Worm (Caenorhabditis elegans) whole organism, L1 larva: ENCODE measurements around the gene unc-32.

Experiments used
- C04F5.9 ChIP-seq: sonication (generic microtip); optimal IDR thresholded peaks from 2 replicates; lab custom pipeline; 2016; ENCODE audit warnings: missing genetic modification characterization, missing compliant biosample characterization
- C16A3.4 ChIP-seq: fragments of 150-350 bp; optimal IDR thresholded peaks from 2 replicates; lab custom pipeline; 2014; ENCODE audit warnings: missing biosample characterization, missing genetic modification characterization
- Y116A8C.19 ChIP-seq: sonication (generic microtip); optimal IDR thresholded peaks from 2 replicates; lab custom pipeline; 2016; ENCODE audit warnings: missing compliant biosample characterization, missing genetic modification characterization, borderline replicate concordance
- alr-1 ChIP-seq: fragments of 200-800 bp; sonication (Bioruptor generic); optimal IDR thresholded peaks from 2 replicates; lab custom pipeline; 2018; ENCODE audit warnings: borderline replicate concordance, mild to moderate bottlenecking, missing genetic modification characterization, missing compliant biosample characterization
- ama-1 ChIP-seq: fragments of 150-350 bp; optimal IDR thresholded peaks from 2 replicates; lab custom pipeline; 2014
- ceh-63 ChIP-seq: fragments of 200-800 bp; sonication (Bioruptor generic); optimal IDR thresholded peaks from 2 replicates; lab custom pipeline; 2018; ENCODE audit warnings: mild to moderate bottlenecking, missing genetic modification characterization, missing compliant biosample characterization
- ceh-90 ChIP-seq: sonication (generic microtip); optimal IDR thresholded peaks from 2 replicates; lab custom pipeline; 2016; ENCODE audit warnings: missing genetic modification characterization, missing compliant biosample characterization
- ces-1 ChIP-seq: fragments of 150-350 bp; optimal IDR thresholded peaks from 2 replicates; lab custom pipeline; 2014; ENCODE audit warnings: missing biosample characterization, missing genetic modification reagents, missing genetic modification characterization
- dpl-1 ChIP-seq, 3 experiments: fragments of 150-350 bp in 2 of 3; sonication (generic microtip) in 1 of 3; optimal IDR thresholded peaks; 2 replicates each; lab custom pipeline; 2014 to 2017; ENCODE audit warnings: missing biosample characterization in 3 of 3, missing genetic modification characterization in 3 of 3, missing genetic modification reagents in 3 of 3
- dsc-1 ChIP-seq: sonication (generic microtip); optimal IDR thresholded peaks from 2 replicates; lab custom pipeline; 2016; ENCODE audit warnings: mild to moderate bottlenecking, missing genetic modification characterization, missing compliant biosample characterization
- efl-1 ChIP-seq, 4 experiments: fragments of 150-350 bp; optimal IDR thresholded peaks in 3 of 4; peaks in 1 of 4; 1 replicate in 1 of 4; 2 replicates in 3 of 4; lab custom pipeline; 2014; ENCODE audit warnings: missing biosample characterization in 2 of 4, missing genetic modification characterization in 2 of 4, missing genetic modification reagents in 2 of 4
- efl-3 ChIP-seq: fragments of 200-800 bp; sonication (Bioruptor generic); optimal IDR thresholded peaks from 2 replicates; lab custom pipeline; 2018; ENCODE audit warnings: mild to moderate bottlenecking, missing genetic modification characterization, missing compliant biosample characterization
- egl-13 ChIP-seq: sonication (generic microtip); optimal IDR thresholded peaks from 2 replicates; lab custom pipeline; 2016; ENCODE audit warnings: missing genotype, missing genetic modification reagents, missing genetic modification characterization, missing compliant biosample characterization
- elt-3 ChIP-seq, 6 experiments: fragments of 150-350 bp in 1 of 6; sonication (generic microtip); optimal IDR thresholded peaks; 2 replicates each; lab custom pipeline; 2017 to 2018; ENCODE audit warnings: missing biosample characterization in 6 of 6, missing genetic modification characterization in 6 of 6, inconsistent platforms in 1 of 6
- fkh-10 ChIP-seq: sonication (generic microtip); optimal IDR thresholded peaks from 2 replicates; lab custom pipeline; 2017; ENCODE audit warnings: missing biosample characterization, missing genetic modification reagents, missing genetic modification characterization
- fkh-4 ChIP-seq: sonication (generic microtip); optimal IDR thresholded peaks from 2 replicates; lab custom pipeline; 2016; ENCODE audit warnings: missing compliant biosample characterization, missing genetic modification characterization, borderline replicate concordance
- fkh-8 ChIP-seq: sonication (generic microtip); optimal IDR thresholded peaks from 2 replicates; lab custom pipeline; 2016; ENCODE audit warnings: mild to moderate bottlenecking, missing genetic modification characterization, missing compliant biosample characterization
- grh-1 ChIP-seq: fragments of 200-800 bp; sonication (Bioruptor generic); IDR thresholded peaks from 2 replicates; pipeline ENCODE4 v1.3.6; 2022; ENCODE audit warnings: missing genetic modification reagents, missing genetic modification characterization, missing compliant biosample characterization
- hlh-17 ChIP-seq: fragments of 200-800 bp; sonication (Bioruptor generic); optimal IDR thresholded peaks from 2 replicates; lab custom pipeline; 2018; ENCODE audit warnings: missing genetic modification characterization, mild to moderate bottlenecking, missing compliant biosample characterization, moderate library complexity, borderline replicate concordance
- hpl-2 ChIP-seq: fragments of 150-350 bp; optimal IDR thresholded peaks from 2 replicates; lab custom pipeline; 2014; ENCODE audit warnings: missing biosample characterization, missing genetic modification reagents, missing genetic modification characterization
- irx-1 ChIP-seq: sonication (generic microtip); optimal IDR thresholded peaks from 2 replicates; lab custom pipeline; 2016; ENCODE audit warnings: missing genetic modification characterization, missing compliant biosample characterization
- lin-13 ChIP-seq: fragments of 150-350 bp; optimal IDR thresholded peaks from 2 replicates; lab custom pipeline; 2014; ENCODE audit warnings: missing biosample characterization, missing genetic modification reagents, missing genetic modification characterization
- lin-14 ChIP-seq: fragments of 200-800 bp; sonication (Bioruptor generic); optimal IDR thresholded peaks from 2 replicates; lab custom pipeline; 2018; ENCODE audit warnings: mild to moderate bottlenecking, missing genetic modification characterization, moderate library complexity, missing compliant biosample characterization
- lin-15B ChIP-seq: fragments of 150-350 bp; sonication (generic microtip); optimal IDR thresholded peaks from 3 replicates; lab custom pipeline; 2014; ENCODE audit warnings: missing biosample characterization, missing genetic modification characterization
- lin-35 ChIP-seq, 2 experiments: fragments of 150-350 bp; optimal IDR thresholded peaks; 2 replicates each; lab custom pipeline; 2014; ENCODE audit warnings: missing biosample characterization in 2 of 2, missing genetic modification characterization in 2 of 2, missing genetic modification reagents in 2 of 2
- lin-39 ChIP-seq: fragments of 150-350 bp; optimal IDR thresholded peaks from 2 replicates; lab custom pipeline; 2014; ENCODE audit warnings: missing biosample characterization, missing genetic modification reagents, missing genetic modification characterization
- mdl-1 ChIP-seq, 2 experiments: fragments of 150-350 bp; optimal IDR thresholded peaks; 2 replicates each; lab custom pipeline; 2014 to 2017; ENCODE audit warnings: missing biosample characterization in 2 of 2, missing genetic modification characterization in 2 of 2, inconsistent platforms in 1 of 2
- mef-2 ChIP-seq: fragments of 150-350 bp; optimal IDR thresholded peaks from 2 replicates; lab custom pipeline; 2014; ENCODE audit warnings: missing biosample characterization, missing genetic modification characterization
- mep-1 ChIP-seq: fragments of 150-350 bp; optimal IDR thresholded peaks from 2 replicates; lab custom pipeline; 2014; ENCODE audit warnings: missing biosample characterization, missing genetic modification characterization
- nhr-19 ChIP-seq: fragments of 200-800 bp; sonication (Bioruptor generic); conservative IDR thresholded peaks from 2 replicates; pipeline ENCODE4 v1.3.6; 2022; ENCODE audit warnings: missing genetic modification characterization, missing compliant biosample characterization
- nhr-20 ChIP-seq: sonication (generic microtip); optimal IDR thresholded peaks from 2 replicates; lab custom pipeline; 2016; ENCODE audit warnings: mild to moderate bottlenecking, missing genetic modification characterization, missing compliant biosample characterization
- nhr-237 ChIP-seq: fragments of 150-350 bp; optimal IDR thresholded peaks from 2 replicates; lab custom pipeline; 2014; ENCODE audit warnings: missing biosample characterization, missing genetic modification characterization
- nhr-28 ChIP-seq: fragments of 150-350 bp; optimal IDR thresholded peaks from 2 replicates; lab custom pipeline; 2014; ENCODE audit warnings: missing biosample characterization, missing genetic modification characterization
- nhr-47 ChIP-seq: sonication (generic microtip); optimal IDR thresholded peaks from 2 replicates; lab custom pipeline; 2016; ENCODE audit warnings: mild to moderate bottlenecking, missing genetic modification characterization, moderate library complexity, missing compliant biosample characterization
- nhr-76 ChIP-seq: sonication (generic microtip); optimal IDR thresholded peaks from 2 replicates; lab custom pipeline; 2017; ENCODE audit warnings: missing biosample characterization, missing genetic modification characterization
- nhr-77 ChIP-seq: fragments of 150-350 bp; optimal IDR thresholded peaks from 2 replicates; lab custom pipeline; 2014; ENCODE audit warnings: missing biosample characterization, missing genetic modification characterization
- nhr-84 ChIP-seq: sonication (generic microtip); optimal IDR thresholded peaks from 2 replicates; lab custom pipeline; 2017; ENCODE audit warnings: missing biosample characterization, missing genetic modification characterization
- pax-3 ChIP-seq: fragments of 200-800 bp; sonication (Bioruptor generic); optimal IDR thresholded peaks from 2 replicates; lab custom pipeline; 2018; ENCODE audit warnings: mild to moderate bottlenecking, missing genetic modification characterization, moderate library complexity, missing compliant biosample characterization
- pqm-1 ChIP-seq: sonication (generic microtip); optimal IDR thresholded peaks from 3 replicates; lab custom pipeline; 2017; ENCODE audit warnings: missing biosample characterization, missing genetic modification characterization
- rnt-1 ChIP-seq: sonication (generic microtip); optimal IDR thresholded peaks from 2 replicates; lab custom pipeline; 2016; ENCODE audit warnings: mild to moderate bottlenecking, missing genetic modification characterization, moderate library complexity, missing compliant biosample characterization
- skn-1 ChIP-seq: fragments of 150-350 bp; optimal IDR thresholded peaks from 2 replicates; lab custom pipeline; 2014; ENCODE audit warnings: missing biosample characterization, missing genetic modification characterization
- snpc-4 ChIP-seq: fragments of 150-350 bp; optimal IDR thresholded peaks from 2 replicates; lab custom pipeline; 2014; ENCODE audit warnings: missing biosample characterization, missing genetic modification characterization
- snu-23 ChIP-seq: sonication (generic microtip); optimal IDR thresholded peaks from 2 replicates; lab custom pipeline; 2016; ENCODE audit warnings: missing genetic modification characterization, missing compliant biosample characterization
- tlp-1 ChIP-seq: fragments of 150-350 bp; optimal IDR thresholded peaks from 2 replicates; lab custom pipeline; 2014; ENCODE audit warnings: missing biosample characterization, missing genetic modification characterization
- unc-130 ChIP-seq: fragments of 150-350 bp; optimal IDR thresholded peaks from 2 replicates; lab custom pipeline; 2017; ENCODE audit warnings: missing biosample characterization, missing genetic modification characterization, inconsistent platforms
- vab-15 ChIP-seq: sonication (generic microtip); optimal IDR thresholded peaks from 2 replicates; lab custom pipeline; 2017; ENCODE audit warnings: missing genotype, mild to moderate bottlenecking, missing genetic modification characterization, missing compliant biosample characterization
- zag-1 ChIP-seq: fragments of 150-350 bp; optimal IDR thresholded peaks from 2 replicates; lab custom pipeline; 2014; ENCODE audit warnings: missing biosample characterization, missing genetic modification characterization
- zip-4 ChIP-seq: fragments of 200-800 bp; sonication (Bioruptor generic); optimal IDR thresholded peaks from 2 replicates; lab custom pipeline; 2018; ENCODE audit warnings: mild to moderate bottlenecking, missing genetic modification characterization, moderate library complexity, missing compliant biosample characterization

unc-32 gene

ce11 chrIII:8866038-8866437, 39.4 kb upstream of the unc-32 start:
- TF ChIP-seq lin-14 (GFP tag; lab: Kevin White, UChicago) (no peak), pax-3 (tag; lab: Kevin White, UChicago) (no peak), efl-1 (optimal IDR thresholded peaks at IDR 0.05; lab: Kevin White, UChicago) (no peak), efl-1 (GFP tag; optimal IDR thresholded peaks at IDR 0.05 in 1 of 2; lab: Kevin White, UChicago) (peak in 1 of 2 experiments; percentile 63), nhr-28 (tag; lab: Kevin White, UChicago) (no peak), fkh-10 (no peak), hlh-17 (GFP tag; lab: Kevin White, UChicago) (no peak)

ce11 chrIII:8866983-8867842, 38.2 kb upstream of the unc-32 start:
- TF ChIP-seq fkh-8 = no peak
- no peak for TF ChIP-seq hpl-2 (GFP tag; lab: Kevin White, UChicago)
- TF ChIP-seq nhr-84 = no peak
- TF ChIP-seq snu-23 (GFP tag; lab: Kevin White, UChicago) = no peak
- no peak for TF ChIP-seq efl-3 (GFP tag; lab: Kevin White, UChicago)
- TF ChIP-seq ces-1 (GFP tag; lab: Kevin White, UChicago) = no peak
- TF ChIP-seq nhr-20 = peak; percentile 62
- no peak for TF ChIP-seq zag-1 (tag; lab: Kevin White, UChicago)
- TF ChIP-seq mdl-1 (tag; optimal IDR thresholded peaks at IDR 0.05; lab: Kevin White, UChicago) = peak in 1 of 2 experiments; percentile 45
- TF ChIP-seq Y116A8C.19 (tag; lab: Kevin White, UChicago) = no peak
- peak; percentile 5 for TF ChIP-seq vab-15 (tag; lab: Kevin White, UChicago)
- peak in 1 of 6 experiments; percentile 75 for TF ChIP-seq elt-3 (tag; optimal IDR thresholded peaks at IDR 0.05; lab: Kevin White, UChicago)
- no peak for TF ChIP-seq nhr-47 (tag; lab: Kevin White, UChicago)
- no peak for TF ChIP-seq nhr-77 (tag; lab: Kevin White, UChicago)
- peak in 1 of 2 experiments; percentile 61 for TF ChIP-seq lin-35 (GFP tag; optimal IDR thresholded peaks at IDR 0.05; lab: Kevin White, UChicago)
- no peak for TF ChIP-seq irx-1 (tag; lab: Kevin White, UChicago)
- TF ChIP-seq unc-130 (tag; lab: Kevin White, UChicago) = peak; percentile 2
- TF ChIP-seq zip-4 (GFP tag; lab: Kevin White, UChicago) = no peak
- no peak for TF ChIP-seq egl-13 (tag; lab: Kevin White, UChicago)
- no peak for TF ChIP-seq snpc-4 (tag; lab: Kevin White, UChicago)
- TF ChIP-seq C16A3.4 = peak; percentile 4
- no peak for TF ChIP-seq lin-15B (tag; lab: Kevin White, UChicago)
- TF ChIP-seq dsc-1 (tag; lab: Kevin White, UChicago) = no peak
- TF ChIP-seq mep-1 (tag; lab: Kevin White, UChicago) = peak; percentile 33
- TF ChIP-seq grh-1 (GFP tag; lab: Robert Waterston, UW) = no peak
- peak; percentile 80 for TF ChIP-seq ama-1 (lab: Kevin White, UChicago)
- TF ChIP-seq lin-13 (GFP tag; lab: Kevin White, UChicago) = no peak
- no peak for TF ChIP-seq nhr-76
- no peak for TF ChIP-seq dpl-1 (GFP tag; optimal IDR thresholded peaks at IDR 0.05; lab: Kevin White, UChicago)
- TF ChIP-seq mef-2 (tag; lab: Kevin White, UChicago) = no peak
- peak; percentile 8 for TF ChIP-seq skn-1 (tag; lab: Kevin White, UChicago)
- TF ChIP-seq ceh-63 (GFP tag; lab: Kevin White, UChicago) = no peak
- TF ChIP-seq pqm-1 (tag; lab: Kevin White, UChicago) = no peak
- no peak for TF ChIP-seq nhr-19
- no peak for TF ChIP-seq tlp-1
- no peak for TF ChIP-seq C04F5.9 (tag; lab: Kevin White, UChicago)
- TF ChIP-seq fkh-4 (tag; lab: Kevin White, UChicago) = no peak
- TF ChIP-seq nhr-237 (tag; lab: Kevin White, UChicago) = no peak
- TF ChIP-seq pax-3 (tag; lab: Kevin White, UChicago) = no peak
- TF ChIP-seq hlh-17 (GFP tag; lab: Kevin White, UChicago) = no peak
- TF ChIP-seq rnt-1 (tag; lab: Kevin White, UChicago) = peak; percentile 44
- TF ChIP-seq lin-39 (tag; lab: Kevin White, UChicago) = no peak
- TF ChIP-seq alr-1 (tag; lab: Kevin White, UChicago) = no peak
- no peak for TF ChIP-seq ceh-90 (tag; lab: Kevin White, UChicago)
- no peak for TF ChIP-seq nhr-28 (tag; lab: Kevin White, UChicago)
- peak; percentile 49 for TF ChIP-seq lin-14 (GFP tag; lab: Kevin White, UChicago)
